1 fruit fly cellular context compared by ENCODE assay signal in the genomic region with DNA sequence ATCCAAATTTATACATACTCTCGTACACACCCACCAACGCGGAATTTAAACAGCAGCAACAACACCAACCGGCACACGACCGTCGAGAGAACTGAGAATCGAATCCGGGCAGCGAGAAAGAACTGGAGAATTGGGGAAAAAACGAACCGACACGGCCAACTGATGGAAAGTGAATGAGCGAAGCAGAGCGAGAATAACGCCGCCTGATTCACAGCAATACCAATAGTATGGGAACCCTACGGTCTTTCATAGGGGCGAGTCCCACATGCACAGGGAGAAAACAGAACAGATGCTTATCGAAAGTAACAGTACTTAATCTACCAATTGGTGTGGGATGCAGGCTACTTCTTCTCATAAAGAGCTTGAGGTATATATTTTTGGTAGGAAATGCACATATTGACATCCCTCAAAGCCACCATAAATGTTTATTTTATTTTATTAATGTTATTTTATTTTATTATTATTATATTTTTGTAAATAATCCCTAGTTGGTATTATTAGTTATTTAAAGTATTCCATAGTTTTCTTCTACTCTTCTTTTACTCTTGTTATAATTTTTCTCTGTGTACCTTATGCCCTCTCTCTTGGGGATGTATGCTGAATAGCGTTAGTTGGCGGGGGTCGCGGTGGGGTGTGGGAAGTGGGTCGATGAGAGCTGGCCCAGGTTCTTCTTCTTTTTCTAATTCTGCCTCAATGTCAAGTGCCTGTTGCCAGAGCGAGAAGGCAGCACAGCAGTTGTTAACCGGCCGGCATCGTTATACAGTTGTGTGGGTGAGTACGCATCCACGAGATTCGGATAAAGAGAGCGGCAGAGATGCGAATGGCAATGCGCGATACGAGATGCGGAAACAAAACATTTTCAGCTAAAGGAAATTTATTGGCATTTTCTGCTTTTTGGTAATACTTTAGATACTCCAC.
A peak's percentile ranks its signal among the peaks of the same experiment; 100 is the strongest.
TF ChIP-seq lines count a peak whose summit lies in the region.

TSS of gene CG17544 (minus strand) at position 177 of the 918 bp plus-strand sequence.

TF ChIP-seq in whole organism, embryonic, 481 proteins besides CTCF, POLR2A, EP300 and RAD21 (continued from another document):
- TF ChIP-seq Awh (GFP tag; IDR thresholded peaks at IDR 0.05; lab: Robert Waterston, UW), result no peak
- peak; percentile 73 for TF ChIP-seq CG12299 (tag; optimal IDR thresholded peaks at IDR 0.05; lab: Kevin White, UChicago)
- peak; percentile 68 for TF ChIP-seq twi (tag; optimal IDR thresholded peaks at IDR 0.05; lab: Kevin White, UChicago)
- TF ChIP-seq C15 (GFP tag; IDR thresholded peaks at IDR 0.05; lab: Robert Waterston, UW), result no peak
- peak; percentile 49; the same call in 1 of the 3 replicates for TF ChIP-seq CG6175 (GFP tag; IDR thresholded peaks at IDR 0.05; lab: Robert Waterston, UW)
- TF ChIP-seq tin (GFP tag; optimal IDR thresholded peaks at IDR 0.05; lab: Kevin White, UChicago), result peak; percentile 49
- TF ChIP-seq tgo (GFP tag; IDR thresholded peaks at IDR 0.05; lab: Robert Waterston, UW), result peak; percentile 63
- peak; percentile 52 for TF ChIP-seq B-H2 (GFP tag; optimal IDR thresholded peaks at IDR 0.05; lab: Kevin White, UChicago)
- TF ChIP-seq CG5953 (GFP tag; IDR thresholded peaks at IDR 0.05; lab: Robert Waterston, UW), result no peak; the same call in 1 of the 2 replicates
- TF ChIP-seq Doc3 (GFP tag; IDR thresholded peaks at IDR 0.05; lab: Robert Waterston, UW; ENCODE audit: partially characterized antibody), result no peak
- TF ChIP-seq CG7745 (tag; optimal IDR thresholded peaks at IDR 0.05; lab: Kevin White, UChicago), result no peak
- TF ChIP-seq croc (GFP tag; conservative IDR thresholded peaks at IDR 0.05; lab: Robert Waterston, UW), result peak; percentile 58
- peak; percentile 72 for TF ChIP-seq tap (tag; optimal IDR thresholded peaks at IDR 0.05; lab: Kevin White, UChicago)
- peak; percentile 26 for TF ChIP-seq Hsf (GFP tag; optimal IDR thresholded peaks at IDR 0.05; lab: Kevin White, UChicago)
- TF ChIP-seq CG7928 (GFP tag; optimal IDR thresholded peaks at IDR 0.05; lab: Kevin White, UChicago), result no peak
- peak; percentile 59 for TF ChIP-seq Fer2 (tag; optimal IDR thresholded peaks at IDR 0.05; lab: Kevin White, UChicago)
- TF ChIP-seq CG30020 (tag; optimal IDR thresholded peaks at IDR 0.05; lab: Kevin White, UChicago), result peak; percentile 49
- TF ChIP-seq CG18476 (GFP tag; optimal IDR thresholded peaks at IDR 0.05; lab: Kevin White, UChicago), result no peak
- TF ChIP-seq ab (GFP tag; optimal IDR thresholded peaks at IDR 0.05; lab: Kevin White, UChicago), result no peak
- 0 out of 3 replicates have a peak, but pooled peaks have one; percentile 9 for TF ChIP-seq Opbp (GFP tag; IDR thresholded peaks at IDR 0.05; lab: Robert Waterston, UW; ENCODE audit: partially characterized antibody)
- TF ChIP-seq nom (GFP tag; optimal IDR thresholded peaks at IDR 0.05; lab: Kevin White, UChicago), result peak; percentile 70
- peak; percentile 90 for TF ChIP-seq CG10321 (GFP tag; IDR thresholded peaks at IDR 0.05; lab: Robert Waterston, UW)
- TF ChIP-seq pros (GFP tag; optimal IDR thresholded peaks at IDR 0.05; lab: Kevin White, UChicago), result peak; percentile 54
- TF ChIP-seq sna (GFP tag; IDR thresholded peaks at IDR 0.05; lab: Robert Waterston, UW; ENCODE audit: partially characterized antibody), result no peak
- TF ChIP-seq CG9817 (tag; optimal IDR thresholded peaks at IDR 0.05; lab: Kevin White, UChicago), result peak; percentile 74
- TF ChIP-seq E2f1 (GFP tag; IDR thresholded peaks at IDR 0.05; lab: Robert Waterston, UW), result 0 out of 2 replicates have a peak, but pooled peaks have one; percentile 30
- TF ChIP-seq Side (GFP tag; optimal IDR thresholded peaks at IDR 0.05; lab: Kevin White, UChicago), result peak; percentile 23
- TF ChIP-seq ap (GFP tag; IDR thresholded peaks at IDR 0.05; lab: Robert Waterston, UW), result 0 out of 2 replicates have a peak, but pooled peaks have one; percentile 10
- peak; percentile 21 for TF ChIP-seq CG2116 (GFP tag; optimal IDR thresholded peaks at IDR 0.05; lab: Kevin White, UChicago)
- peak; percentile 80 for TF ChIP-seq bcd (GFP tag; optimal IDR thresholded peaks at IDR 0.05; lab: Kevin White, UChicago)
- TF ChIP-seq Ravus (GFP tag; IDR thresholded peaks at IDR 0.05; lab: Robert Waterston, UW), result no peak
- TF ChIP-seq pho (GFP tag; optimal IDR thresholded peaks at IDR 0.05; lab: Kevin White, UChicago), result peak; percentile 26
- TF ChIP-seq peb (GFP tag; IDR thresholded peaks at IDR 0.05; lab: Robert Waterston, UW), result no peak
- TF ChIP-seq gcm2 (GFP tag; optimal IDR thresholded peaks at IDR 0.05; lab: Kevin White, UChicago), result no peak
